Fruit fly (Drosophila melanogaster): ENCODE data around the gene Upf1.

Gene Upf1

DNA sequence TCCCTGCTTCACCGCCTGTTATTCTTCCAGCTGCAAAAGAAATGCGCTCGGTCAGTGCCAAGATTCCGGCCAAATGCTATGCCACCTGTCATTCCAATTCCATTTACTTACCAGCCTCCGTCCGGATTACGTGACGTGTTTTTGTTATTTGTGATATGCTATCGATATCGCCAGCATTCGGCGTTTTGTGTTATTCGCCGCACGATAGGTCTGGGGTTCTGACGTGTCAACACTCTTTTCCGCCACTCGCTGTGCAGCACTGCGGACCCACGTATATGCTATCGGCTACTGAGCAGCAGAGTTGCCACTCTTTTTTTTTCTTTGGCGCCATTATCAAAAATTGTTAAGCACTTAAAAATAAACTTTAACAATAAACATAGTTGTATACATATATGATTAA, 52.9 kb downstream of the Upf1 start, which contains the start of gene p24-1:
Gene p24-1, minus strand, starts transcription at position 221 of the 400 bp plus-strand sequence.
- peak; percentile 66 for TF ChIP-seq CG17801 (GFP tag; optimal IDR thresholded peaks at IDR 0.05; ENCODE audit: partially characterized antibody)

All from ovary, adult (tissue).